Fruit fly (Drosophila melanogaster) whole organism, embryonic: ENCODE results near the gene CG14062.

Source experiments
- Abd-B ChIP-seq: fragments of 200-800 bp; sonication (Bioruptor generic); optimal IDR thresholded peaks from 2 replicates; lab custom pipeline; 2018; ENCODE audit warnings: missing biosample characterization, mild to moderate bottlenecking, missing genetic modification characterization, moderate library complexity
- Antp ChIP-seq: fragments of 200-800 bp; sonication (Bioruptor generic); optimal IDR thresholded peaks from 3 replicates; lab custom pipeline; 2016; ENCODE audit warnings: missing biosample characterization, missing genetic modification characterization
- Bteb2 ChIP-seq: fragments of 200-800 bp; sonication (Bioruptor generic); optimal IDR thresholded peaks from 2 replicates; lab custom pipeline; 2016; ENCODE audit warnings: missing biosample characterization, missing genetic modification characterization
- C15 ChIP-seq: fragments of 200-800 bp; sonication (Bioruptor generic); IDR thresholded peaks from 3 replicates; pipeline ENCODE4 v1.3.6; 2022; ENCODE audit warnings: missing biosample characterization, missing genetic modification characterization
- CG1024 ChIP-seq: fragments of 200-800 bp; sonication (Bioruptor generic); IDR thresholded peaks from 2 replicates; pipeline ENCODE4 v1.3.6; 2022; ENCODE audit warnings: missing biosample characterization, missing genetic modification characterization
- CG11456 ChIP-seq: fragments of 200-800 bp; sonication (Bioruptor generic); IDR thresholded peaks from 3 replicates; pipeline ENCODE4 v1.3.6; 2022; ENCODE audit warnings: missing biosample characterization, missing genetic modification characterization
- CG11695 ChIP-seq: fragments of 200-800 bp; sonication (Bioruptor generic); IDR thresholded peaks from 3 replicates; pipeline ENCODE4 v1.3.6; 2022; ENCODE audit warnings: missing biosample characterization, missing genetic modification characterization
- CG13624 ChIP-seq: fragments of 200-800 bp; sonication (Bioruptor generic); optimal IDR thresholded peaks from 2 replicates; lab custom pipeline; 2016; ENCODE audit warnings: missing biosample characterization, missing genetic modification characterization
- CG15514 ChIP-seq: fragments of 200-800 bp; sonication (Bioruptor generic); optimal IDR thresholded peaks from 3 replicates; lab custom pipeline; 2017; ENCODE audit warnings: missing biosample characterization, missing genetic modification characterization, mild to moderate bottlenecking, moderate library complexity, missing genetic modification reagents
- CG17829 ChIP-seq: fragments of 200-800 bp; optimal IDR thresholded peaks from 2 replicates; lab custom pipeline; 2019; ENCODE audit warnings: missing biosample characterization, mild to moderate bottlenecking, missing genetic modification characterization, moderate library complexity
- CG4282 ChIP-seq: fragments of 200-800 bp; sonication (Bioruptor generic); optimal IDR thresholded peaks from 2 replicates; lab custom pipeline; 2016; ENCODE audit warnings: missing biosample characterization, missing genetic modification characterization
- CG4730 ChIP-seq: fragments of 200-800 bp; sonication (Bioruptor generic); IDR thresholded peaks from 2 replicates; pipeline ENCODE4 v1.3.6; 2022; ENCODE audit warnings: missing biosample characterization, missing genetic modification characterization
- CG7357 ChIP-seq: fragments of 200-800 bp; sonication (Bioruptor generic); IDR thresholded peaks from 3 replicates; pipeline ENCODE4 v1.3.6; 2022; ENCODE audit warnings: missing biosample characterization, missing genetic modification characterization
- CG8290 ChIP-seq, 3 experiments: fragments of 200-800 bp; sonication (Bioruptor generic); optimal IDR thresholded peaks; 2 replicates each; lab custom pipeline; 2016 to 2019; ENCODE audit warnings: missing biosample characterization in 3 of 3, missing genetic modification characterization in 3 of 3, mild to moderate bottlenecking in 2 of 3, moderate library complexity in 1 of 3
- CG9215 ChIP-seq: fragments of 200-800 bp; sonication (Bioruptor generic); IDR thresholded peaks from 2 replicates; pipeline ENCODE4 v1.3.6; 2022; ENCODE audit warnings: missing biosample characterization, missing genetic modification characterization
- D19B ChIP-seq: fragments of 200-800 bp; sonication (Bioruptor generic); optimal IDR thresholded peaks from 2 replicates; lab custom pipeline; 2017; ENCODE audit warnings: missing biosample characterization, mild to moderate bottlenecking, missing genetic modification characterization
- Dad ChIP-seq: fragments of 200-800 bp; sonication (Bioruptor generic); optimal IDR thresholded peaks from 3 replicates; lab custom pipeline; 2016; ENCODE audit warnings: missing biosample characterization, missing genetic modification characterization
- E2f2 ChIP-seq: fragments of 200-800 bp; sonication (Bioruptor generic); IDR thresholded peaks from 2 replicates; pipeline ENCODE4 v1.3.6; 2022; ENCODE audit warnings: missing biosample characterization, missing genetic modification characterization
- Ets65A ChIP-seq: fragments of 200-800 bp; sonication (Bioruptor generic); peaks from one replicate; lab custom pipeline; 2016; ENCODE audit warnings: missing biosample characterization, missing genetic modification characterization
- Gug ChIP-seq: fragments of 200-800 bp; sonication (Bioruptor generic); IDR thresholded peaks from 4 replicates; pipeline ENCODE4 v1.3.6; 2022; ENCODE audit warnings: missing biosample characterization, missing genetic modification characterization
- HmgZ ChIP-seq: fragments of 200-800 bp; sonication (Bioruptor generic); optimal IDR thresholded peaks from 2 replicates; lab custom pipeline; 2018; ENCODE audit warnings: missing biosample characterization, mild to moderate bottlenecking, missing genetic modification characterization
- Kr ChIP-seq: fragments of 200-800 bp; sonication (Bioruptor generic); optimal IDR thresholded peaks from 2 replicates; lab custom pipeline; 2017; ENCODE audit warnings: missing biosample characterization, mild to moderate bottlenecking, missing genetic modification characterization
- MESR4 ChIP-seq: fragments of 200-800 bp; sonication (Bioruptor generic); optimal IDR thresholded peaks from 2 replicates; lab custom pipeline; 2018; ENCODE audit warnings: missing biosample characterization, mild to moderate bottlenecking, missing genetic modification characterization, moderate library complexity
- Max ChIP-seq: fragments of 200-800 bp; sonication (Bioruptor generic); optimal IDR thresholded peaks from 2 replicates; lab custom pipeline; 2016; ENCODE audit warnings: missing biosample characterization, mild to moderate bottlenecking, missing genetic modification characterization
- Rfx ChIP-seq: fragments of 200-800 bp; sonication (Bioruptor generic); IDR thresholded peaks from 2 replicates; pipeline ENCODE4 v1.3.6; 2022; ENCODE audit warnings: missing biosample characterization, missing genetic modification characterization
- Stat92E ChIP-seq, 3 experiments: fragments of >200 bp in 2 of 3; fragments of 200-800 bp in 1 of 3; sonication (Bioruptor generic) in 1 of 3; optimal IDR thresholded peaks; 2 replicates each; lab custom pipeline; 2017 to 2019; ENCODE audit warnings: missing biosample characterization in 3 of 3, missing genetic modification characterization in 3 of 3, mild to moderate bottlenecking in 1 of 3, moderate library complexity in 1 of 3
- Taf1 ChIP-seq: fragments of 200-800 bp; sonication (Bioruptor generic); IDR thresholded peaks from 2 replicates; pipeline ENCODE4 v1.3.6; 2022; ENCODE audit warnings: missing biosample characterization, missing genetic modification characterization
- Usf ChIP-seq: fragments of 200-800 bp; sonication (Bioruptor generic); optimal IDR thresholded peaks from 2 replicates; lab custom pipeline; 2017; ENCODE audit warnings: missing genotype, missing biosample characterization, missing genetic modification characterization
- bbx ChIP-seq: fragments of 200-800 bp; sonication (Bioruptor generic); IDR thresholded peaks from 2 replicates; pipeline ENCODE4 v1.3.6; 2022; ENCODE audit warnings: missing biosample characterization, missing genetic modification characterization; ENCODE audit not compliant: partially characterized antibody
- cg ChIP-seq: fragments of 200-800 bp; sonication (Bioruptor generic); optimal IDR thresholded peaks from 3 replicates; lab custom pipeline; 2019; ENCODE audit warnings: missing biosample characterization, mild to moderate bottlenecking, missing genetic modification characterization, moderate library complexity
- ci ChIP-seq: fragments of 200-800 bp; sonication (Bioruptor generic); IDR thresholded peaks from 3 replicates; pipeline ENCODE4 v1.3.6; 2022; ENCODE audit warnings: missing biosample characterization, missing genetic modification characterization
- eve ChIP-seq, 2 experiments: fragments of >200 bp; optimal IDR thresholded peaks; 2 replicates each; lab custom pipeline; 2017; ENCODE audit warnings: missing biosample characterization in 2 of 2, missing genetic modification characterization in 2 of 2
- ewg ChIP-seq: fragments of 200-800 bp; sonication (Bioruptor generic); optimal IDR thresholded peaks from 3 replicates; lab custom pipeline; 2017; ENCODE audit warnings: mild to moderate bottlenecking, missing biosample characterization, missing genetic modification reagents, missing genetic modification characterization
- hb ChIP-seq: fragments of 200-800 bp; sonication (Bioruptor generic); IDR thresholded peaks from 3 replicates; pipeline ENCODE4 v1.3.6; 2022; ENCODE audit warnings: missing biosample characterization, missing genetic modification characterization; ENCODE audit not compliant: partially characterized antibody
- her ChIP-seq: fragments of 200-800 bp; sonication (Bioruptor generic); optimal IDR thresholded peaks from 2 replicates; lab custom pipeline; 2016; ENCODE audit warnings: missing biosample characterization, missing genetic modification characterization
- lmd ChIP-seq: fragments of 200-800 bp; sonication (Bioruptor generic); IDR thresholded peaks from 2 replicates; pipeline ENCODE4 v1.3.6; 2022; ENCODE audit warnings: missing biosample characterization, missing genetic modification characterization
- nerfin-1 ChIP-seq: fragments of 200-800 bp; sonication (Bioruptor generic); optimal IDR thresholded peaks from 3 replicates; lab custom pipeline; 2019; ENCODE audit warnings: missing biosample characterization, mild to moderate bottlenecking, missing genetic modification characterization, moderate library complexity
- nom ChIP-seq: fragments of 200-800 bp; sonication (Bioruptor generic); optimal IDR thresholded peaks from 2 replicates; lab custom pipeline; 2017; ENCODE audit warnings: missing biosample characterization, missing genetic modification characterization, mild to moderate bottlenecking, moderate library complexity, missing genetic modification reagents
- onecut ChIP-seq: fragments of 200-800 bp; sonication (Bioruptor generic); IDR thresholded peaks from 2 replicates; pipeline ENCODE4 v1.3.6; 2022; ENCODE audit warnings: missing biosample characterization, missing genetic modification characterization
- phol ChIP-seq: fragments of 200-800 bp; sonication (Bioruptor generic); optimal IDR thresholded peaks from 3 replicates; lab custom pipeline; 2018; ENCODE audit warnings: missing biosample characterization, mild to moderate bottlenecking, missing genetic modification characterization, moderate library complexity
- slbo ChIP-seq: fragments of 200-800 bp; sonication (Bioruptor generic); IDR thresholded peaks from 2 replicates; pipeline ENCODE4 v1.3.6; 2022; ENCODE audit warnings: missing biosample characterization, missing genetic modification characterization
- sr ChIP-seq: fragments of 200-800 bp; sonication (Bioruptor generic); IDR thresholded peaks from 3 replicates; pipeline ENCODE4 v1.3.6; 2022; ENCODE audit warnings: missing biosample characterization, missing genetic modification characterization
- ssp ChIP-seq: fragments of 200-800 bp; sonication (Bioruptor generic); IDR thresholded peaks from 2 replicates; pipeline ENCODE4 v1.3.6; 2022; ENCODE audit warnings: missing biosample characterization, missing genetic modification characterization
- stwl ChIP-seq: fragments of 200-800 bp; sonication (Bioruptor generic); optimal IDR thresholded peaks from 3 replicates; lab custom pipeline; 2018; ENCODE audit warnings: missing biosample characterization, mild to moderate bottlenecking, missing genetic modification characterization, moderate library complexity
- sug ChIP-seq: fragments of 200-800 bp; optimal IDR thresholded peaks from 2 replicates; lab custom pipeline; 2019; ENCODE audit warnings: missing biosample characterization, mild to moderate bottlenecking, missing genetic modification characterization, moderate library complexity
- usp ChIP-seq: fragments of >200 bp; optimal IDR thresholded peaks from 2 replicates; lab custom pipeline; 2017; ENCODE audit warnings: missing biosample characterization, missing genetic modification characterization
- vvl ChIP-seq: fragments of 200-800 bp; sonication (Bioruptor generic); IDR thresholded peaks from 2 replicates; pipeline ENCODE4 v1.3.6; 2022; ENCODE audit warnings: missing biosample characterization, missing genetic modification characterization

The CG14062 gene

dm6 chr3R:28634981-28635930 is 7.4 kb downstream of the CG14062 start, which contains the start of gene CG10011 (continued):
- TF ChIP-seq ewg (GFP tag; lab: Kevin White, UChicago) (peak; percentile 79), E2f2 (GFP tag; lab: Robert Waterston, UW) (peak; percentile 32; the same call in 1 of the 2 replicates), HmgZ (tag; lab: Kevin White, UChicago) (peak; percentile 49), eve (GFP tag; optimal IDR thresholded peaks at IDR 0.05; lab: Kevin White, UChicago) (no peak), Dad (no peak), Kr (GFP tag; lab: Kevin White, UChicago) (no peak), phol (peak; percentile 45), onecut (GFP tag; lab: Robert Waterston, UW) (peak; percentile 37), usp (GFP tag; lab: Kevin White, UChicago) (no peak), ci (GFP tag; lab: Robert Waterston, UW) (peak; percentile 20; the same call in 1 of the 3 replicates), cg (GFP tag; lab: Kevin White, UChicago) (no peak), bbx (GFP tag; lab: Robert Waterston, UW) (0 out of 2 replicates have a peak, but pooled peaks have one; percentile 30), Max (GFP tag; lab: Kevin White, UChicago) (peak; percentile 0), sr (GFP tag; lab: Robert Waterston, UW) (0 out of 3 replicates have a peak, but pooled peaks have one; percentile 22), CG8290 (GFP tag; optimal IDR thresholded peaks at IDR 0.05; lab: Kevin White, UChicago) (peak; percentile 25), CG8290 (tag; optimal IDR thresholded peaks at IDR 0.05; lab: Kevin White, UChicago) (peak in 1 of 2 experiments; percentile 53), CG17829 (peak; percentile 24), Gug (GFP tag; lab: Robert Waterston, UW) (peak; percentile 6; the same call in 1 of the 4 replicates), Taf1 (GFP tag; lab: Robert Waterston, UW) (no peak), Stat92E (GFP tag; optimal IDR thresholded peaks at IDR 0.05; lab: Kevin White, UChicago) (no peak), CG13624 (no peak), nom (no peak), vvl (0 out of 2 replicates have a peak, but pooled peaks have one; percentile 25), C15 (no peak), sug (tag; lab: Kevin White, UChicago) (no peak), MESR4 (peak; percentile 73), Abd-B (GFP tag; lab: Kevin White, UChicago) (peak; percentile 31), Antp (GFP tag; lab: Kevin White, UChicago) (peak; percentile 10), hb (GFP tag; lab: Robert Waterston, UW) (0 out of 3 replicates have a peak, but pooled peaks have one; percentile 18), CG7357 (peak; percentile 96), CG11456 (GFP tag; lab: Robert Waterston, UW) (0 out of 3 replicates have a peak, but pooled peaks have one; percentile 23), CG15514 (peak; percentile 13), CG4282 (GFP tag; lab: Kevin White, UChicago) (peak; percentile 44), Bteb2 (no peak), slbo (GFP tag; lab: Robert Waterston, UW) (peak; percentile 35; the same call in 1 of the 2 replicates), ssp (GFP tag; lab: Robert Waterston, UW) (peak; percentile 83), CG4730 (GFP tag; lab: Robert Waterston, UW) (no peak), stwl (peak; percentile 39), lmd (GFP tag; lab: Robert Waterston, UW) (no peak), nerfin-1 (tag; lab: Kevin White, UChicago) (no peak), CG11695 (peak; percentile 51; the same call in 1 of the 3 replicates), Usf (GFP tag; lab: Kevin White, UChicago) (no peak), Ets65A (GFP tag; lab: Kevin White, UChicago) (peak; percentile 33), CG1024 (GFP tag; lab: Robert Waterston, UW) (no peak), Rfx (peak; percentile 28; the same call in 1 of the 2 replicates), her (peak; percentile 99), D19B (no peak), CG9215 (GFP tag; lab: Robert Waterston, UW) (no peak)
